Worm (Caenorhabditis elegans) whole organism, L1 larva: ENCODE results near the gene W07G4.8.

Experiments used
- C16A3.4 ChIP-seq: fragments of 150-350 bp; optimal IDR thresholded peaks from 2 replicates; lab custom pipeline; 2014; ENCODE audit warnings: missing biosample characterization, missing genetic modification characterization
- F16B12.6 ChIP-seq: fragments of 150-350 bp; optimal IDR thresholded peaks from 2 replicates; lab custom pipeline; 2014; ENCODE audit warnings: missing biosample characterization, missing genetic modification characterization
- alr-1 ChIP-seq: fragments of 200-800 bp; sonication (Bioruptor generic); optimal IDR thresholded peaks from 2 replicates; lab custom pipeline; 2018; ENCODE audit warnings: borderline replicate concordance, mild to moderate bottlenecking, missing genetic modification characterization, missing compliant biosample characterization
- ama-1 ChIP-seq: fragments of 150-350 bp; optimal IDR thresholded peaks from 2 replicates; lab custom pipeline; 2014
- blmp-1 ChIP-seq: fragments of 150-350 bp; optimal IDR thresholded peaks from 2 replicates; lab custom pipeline; 2014; ENCODE audit warnings: missing biosample characterization, missing genetic modification characterization
- ceh-63 ChIP-seq: fragments of 200-800 bp; sonication (Bioruptor generic); optimal IDR thresholded peaks from 2 replicates; lab custom pipeline; 2018; ENCODE audit warnings: mild to moderate bottlenecking, missing genetic modification characterization, missing compliant biosample characterization
- dsc-1 ChIP-seq: sonication (generic microtip); optimal IDR thresholded peaks from 2 replicates; lab custom pipeline; 2016; ENCODE audit warnings: mild to moderate bottlenecking, missing genetic modification characterization, missing compliant biosample characterization
- efl-1 ChIP-seq, 4 experiments: fragments of 150-350 bp; optimal IDR thresholded peaks in 3 of 4; peaks in 1 of 4; 1 replicate in 1 of 4; 2 replicates in 3 of 4; lab custom pipeline; 2014; ENCODE audit warnings: missing biosample characterization in 2 of 4, missing genetic modification characterization in 2 of 4, missing genetic modification reagents in 2 of 4
- efl-3 ChIP-seq: fragments of 200-800 bp; sonication (Bioruptor generic); optimal IDR thresholded peaks from 2 replicates; lab custom pipeline; 2018; ENCODE audit warnings: mild to moderate bottlenecking, missing genetic modification characterization, missing compliant biosample characterization
- egl-13 ChIP-seq: sonication (generic microtip); optimal IDR thresholded peaks from 2 replicates; lab custom pipeline; 2016; ENCODE audit warnings: missing genotype, missing genetic modification reagents, missing genetic modification characterization, missing compliant biosample characterization
- egl-27 ChIP-seq, 2 experiments: fragments of 150-350 bp in 1 of 2; sonication (generic microtip); optimal IDR thresholded peaks; 3 replicates each; lab custom pipeline; 2017 to 2018; ENCODE audit warnings: missing biosample characterization in 2 of 2, missing genetic modification characterization in 2 of 2, missing genetic modification reagents in 2 of 2
- elt-2 ChIP-seq: sonication (generic microtip); optimal IDR thresholded peaks from 2 replicates; lab custom pipeline; 2016; ENCODE audit warnings: missing genetic modification characterization, mild to moderate bottlenecking, inconsistent platforms, missing compliant biosample characterization, missing genetic modification reagents
- elt-3 ChIP-seq, 6 experiments: fragments of 150-350 bp in 1 of 6; sonication (generic microtip); optimal IDR thresholded peaks; 2 replicates each; lab custom pipeline; 2017 to 2018; ENCODE audit warnings: missing biosample characterization in 6 of 6, missing genetic modification characterization in 6 of 6, inconsistent platforms in 1 of 6
- fos-1 ChIP-seq: fragments of 150-350 bp; optimal IDR thresholded peaks from 2 replicates; lab custom pipeline; 2014; ENCODE audit warnings: missing biosample characterization, missing genetic modification characterization
- hlh-4 ChIP-seq: sonication (generic microtip); optimal IDR thresholded peaks from 2 replicates; lab custom pipeline; 2016; ENCODE audit warnings: mild to moderate bottlenecking, missing genetic modification characterization, missing compliant biosample characterization
- irx-1 ChIP-seq: sonication (generic microtip); optimal IDR thresholded peaks from 2 replicates; lab custom pipeline; 2016; ENCODE audit warnings: missing genetic modification characterization, missing compliant biosample characterization
- isw-1 ChIP-seq: fragments of 200-800 bp; sonication (Bioruptor generic); IDR thresholded peaks from 2 replicates; pipeline ENCODE4 v1.3.6; 2022; ENCODE audit warnings: missing genetic modification characterization, missing compliant biosample characterization
- lin-14 ChIP-seq: fragments of 200-800 bp; sonication (Bioruptor generic); optimal IDR thresholded peaks from 2 replicates; lab custom pipeline; 2018; ENCODE audit warnings: mild to moderate bottlenecking, missing genetic modification characterization, moderate library complexity, missing compliant biosample characterization
- nhr-28 ChIP-seq: fragments of 150-350 bp; optimal IDR thresholded peaks from 2 replicates; lab custom pipeline; 2014; ENCODE audit warnings: missing biosample characterization, missing genetic modification characterization
- nhr-71 ChIP-seq: sonication (generic microtip); optimal IDR thresholded peaks from 2 replicates; lab custom pipeline; 2016; ENCODE audit warnings: mild to moderate bottlenecking, missing genetic modification characterization, moderate library complexity, missing compliant biosample characterization
- nhr-84 ChIP-seq: sonication (generic microtip); optimal IDR thresholded peaks from 2 replicates; lab custom pipeline; 2017; ENCODE audit warnings: missing biosample characterization, missing genetic modification characterization
- nhr-85 ChIP-seq: sonication (generic microtip); peaks from one replicate; lab custom pipeline; 2016; ENCODE audit warnings: missing genetic modification characterization, inconsistent platforms, missing compliant biosample characterization
- pag-3 ChIP-seq: sonication (generic microtip); optimal IDR thresholded peaks from 2 replicates; lab custom pipeline; 2017; ENCODE audit warnings: missing genetic modification characterization, mild to moderate bottlenecking, missing compliant biosample characterization, antibody characterized with exemption, borderline replicate concordance; ENCODE audit not compliant: insufficient read depth
- pax-3 ChIP-seq: fragments of 200-800 bp; sonication (Bioruptor generic); optimal IDR thresholded peaks from 2 replicates; lab custom pipeline; 2018; ENCODE audit warnings: mild to moderate bottlenecking, missing genetic modification characterization, moderate library complexity, missing compliant biosample characterization
- skn-1 ChIP-seq: fragments of 150-350 bp; optimal IDR thresholded peaks from 2 replicates; lab custom pipeline; 2014; ENCODE audit warnings: missing biosample characterization, missing genetic modification characterization
- snpc-4 ChIP-seq: fragments of 150-350 bp; optimal IDR thresholded peaks from 2 replicates; lab custom pipeline; 2014; ENCODE audit warnings: missing biosample characterization, missing genetic modification characterization
- snu-23 ChIP-seq: sonication (generic microtip); optimal IDR thresholded peaks from 2 replicates; lab custom pipeline; 2016; ENCODE audit warnings: missing genetic modification characterization, missing compliant biosample characterization
- sox-4 ChIP-seq: sonication (generic microtip); optimal IDR thresholded peaks from 2 replicates; lab custom pipeline; 2016; ENCODE audit warnings: missing genetic modification characterization, missing compliant biosample characterization
- sup-37 ChIP-seq: fragments of 200-800 bp; sonication (Bioruptor generic); optimal IDR thresholded peaks from 2 replicates; lab custom pipeline; 2018; ENCODE audit warnings: mild to moderate bottlenecking, missing genetic modification characterization, missing compliant biosample characterization
- tlp-1 ChIP-seq: fragments of 150-350 bp; optimal IDR thresholded peaks from 2 replicates; lab custom pipeline; 2014; ENCODE audit warnings: missing biosample characterization, missing genetic modification characterization
- unc-98 ChIP-seq: fragments of 200-800 bp; sonication (Bioruptor generic); IDR thresholded peaks from 2 replicates; pipeline ENCODE4 v1.3.6; 2022; ENCODE audit warnings: missing genetic modification characterization, missing compliant biosample characterization
- xbp-1 ChIP-seq: sonication (generic microtip); optimal IDR thresholded peaks from 2 replicates; lab custom pipeline; 2016; ENCODE audit warnings: missing genetic modification characterization, missing compliant biosample characterization
- ztf-4 ChIP-seq: fragments of 150-350 bp; optimal IDR thresholded peaks from 2 replicates; lab custom pipeline; 2014; ENCODE audit warnings: missing biosample characterization, missing genetic modification characterization

Gene W07G4.8

DNA sequence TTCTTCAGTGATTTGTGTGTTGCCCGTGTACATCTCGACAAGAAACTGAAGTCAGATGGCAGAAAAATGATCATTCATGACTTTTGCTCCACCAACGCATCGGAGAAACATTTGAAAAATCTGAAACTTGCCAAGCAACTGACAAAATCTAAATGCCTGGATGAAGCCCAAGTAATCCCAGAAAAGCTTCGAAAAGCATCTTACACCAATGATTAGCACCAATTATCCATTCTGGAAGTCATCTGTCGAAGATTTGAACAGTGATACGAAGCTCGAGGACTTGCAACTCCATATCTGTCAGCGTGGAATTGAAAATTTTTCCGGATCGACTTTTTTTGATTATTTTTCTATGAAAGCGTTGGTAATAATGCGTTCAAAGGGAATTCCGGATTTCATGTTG lies 14.0 kb upstream of the W07G4.8 start:
- no peak for TF ChIP-seq alr-1
- no peak for TF ChIP-seq tlp-1 (tag; lab: Kevin White, UChicago)
- no peak for TF ChIP-seq isw-1
- no peak for TF ChIP-seq nhr-28 (tag; lab: Kevin White, UChicago)
- no peak for TF ChIP-seq dsc-1
- no peak for TF ChIP-seq xbp-1
- no peak for TF ChIP-seq nhr-71 (tag; lab: Kevin White, UChicago)
- no peak for TF ChIP-seq pag-3 (tag; lab: Kevin White, UChicago)
- TF ChIP-seq egl-27 (tag; optimal IDR thresholded peaks at IDR 0.05; lab: Kevin White, UChicago), result no peak
- no peak for TF ChIP-seq irx-1 (tag; lab: Kevin White, UChicago)
- TF ChIP-seq ceh-63, result no peak
- TF ChIP-seq snu-23 (GFP tag; lab: Kevin White, UChicago), result no peak
- no peak for TF ChIP-seq nhr-84 (tag; lab: Kevin White, UChicago)
- no peak for TF ChIP-seq unc-98
- TF ChIP-seq nhr-85, result no peak
- no peak for TF ChIP-seq efl-3 (GFP tag; lab: Kevin White, UChicago)

DNA sequence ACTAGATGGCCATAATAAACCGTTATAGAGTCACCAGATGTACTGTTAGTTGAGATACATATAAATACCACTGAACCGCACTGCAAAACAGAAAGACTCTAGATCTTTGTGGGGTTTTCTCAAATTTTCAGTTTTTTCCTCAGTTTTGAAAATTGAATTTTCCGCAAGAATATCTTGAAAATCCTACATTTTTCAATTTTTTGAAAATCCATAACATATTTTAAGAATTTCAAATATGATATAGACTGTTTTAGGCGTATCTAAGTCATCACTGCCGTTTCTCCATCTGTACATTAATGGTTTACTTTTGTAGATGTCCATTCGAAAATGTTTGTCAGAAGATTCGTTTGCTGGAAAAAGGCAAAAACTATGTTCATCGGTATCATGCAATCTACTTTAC lies 12.5 kb upstream of the W07G4.8 start, which contains the start of gene F42E8.1:
F42E8.1 (plus strand) TSS at position 301 of the 400 bp plus-strand sequence.
- no peak for TF ChIP-seq elt-3 (tag; optimal IDR thresholded peaks at IDR 0.05; lab: Kevin White, UChicago)
- no peak for TF ChIP-seq skn-1 (tag; lab: Kevin White, UChicago)
- no peak for TF ChIP-seq hlh-4 (tag; lab: Kevin White, UChicago)
- TF ChIP-seq efl-1 (optimal IDR thresholded peaks at IDR 0.05; lab: Kevin White, UChicago), result no peak
- no peak for TF ChIP-seq efl-1 (GFP tag; optimal IDR thresholded peaks at IDR 0.05 in 1 of 2; lab: Kevin White, UChicago)
- no peak for TF ChIP-seq sup-37 (GFP tag; lab: Kevin White, UChicago)
- TF ChIP-seq sox-4 (tag; lab: Kevin White, UChicago), result no peak
- TF ChIP-seq snpc-4 (tag; lab: Kevin White, UChicago), result no peak
- no peak for TF ChIP-seq C16A3.4 (tag; lab: Kevin White, UChicago)
- TF ChIP-seq egl-13, result no peak
- TF ChIP-seq ztf-4 (tag; lab: Kevin White, UChicago), result no peak
- TF ChIP-seq fos-1 (tag; lab: Kevin White, UChicago), result no peak
- TF ChIP-seq pax-3 (tag; lab: Kevin White, UChicago), result no peak
- no peak for TF ChIP-seq F16B12.6 (tag; lab: Kevin White, UChicago)
- no peak for TF ChIP-seq blmp-1
- no peak for TF ChIP-seq nhr-84 (tag; lab: Kevin White, UChicago)
- TF ChIP-seq tlp-1 (tag; lab: Kevin White, UChicago), result no peak
- no peak for TF ChIP-seq egl-27 (tag; optimal IDR thresholded peaks at IDR 0.05; lab: Kevin White, UChicago)

DNA sequence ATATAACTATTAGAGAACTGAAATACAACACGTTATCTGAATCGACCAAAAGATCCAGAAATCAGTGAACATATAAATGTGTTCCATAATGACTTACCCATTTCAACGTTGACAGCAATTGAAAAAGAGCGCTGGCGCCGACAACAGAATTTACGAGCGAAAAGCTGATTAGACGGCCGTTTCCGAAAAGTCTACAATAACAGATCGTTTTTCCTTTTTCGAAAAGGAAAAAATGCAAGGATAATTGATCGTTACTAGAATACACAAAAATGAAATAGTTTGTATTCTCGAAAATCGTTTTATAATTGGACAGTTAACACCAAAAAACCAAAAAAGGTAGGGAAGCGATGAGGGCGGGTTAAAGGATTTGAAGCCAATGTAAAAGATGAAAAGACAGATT lies 4.3 kb upstream of the W07G4.8 start, which contains the start of gene srr-1:
srr-1 (minus strand) TSS at position 101 of the 400 bp plus-strand sequence.
- TF ChIP-seq ama-1 (lab: Kevin White, UChicago), result no peak
- no peak for TF ChIP-seq dsc-1

DNA sequence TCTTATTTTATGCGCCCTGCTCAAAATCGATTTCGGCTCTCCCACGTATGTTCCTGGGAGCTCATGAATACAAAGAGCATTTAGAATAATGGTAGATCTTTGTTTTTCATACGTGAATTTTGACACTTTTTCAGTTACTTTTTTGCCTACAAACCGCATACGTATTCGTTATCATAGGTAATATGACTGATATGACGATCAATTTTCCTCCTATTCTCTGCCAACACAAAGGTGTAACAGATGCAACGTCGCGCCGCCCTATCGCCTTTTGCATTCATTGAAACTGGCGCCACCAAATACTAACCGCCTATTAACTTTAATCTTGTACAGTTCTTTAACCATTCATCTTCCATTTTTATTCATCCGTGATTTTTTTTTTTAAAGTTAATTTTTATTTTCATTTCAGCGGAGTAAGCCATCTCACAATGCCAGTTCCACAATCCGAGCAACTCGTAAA lies 1.8 kb downstream of the W07G4.8 start, which contains the start of gene W07G4.5:
W07G4.5 (plus strand) TSS at position 407 of the 457 bp plus-strand sequence.
- TF ChIP-seq tlp-1 (tag; lab: Kevin White, UChicago) (no peak), elt-2 (peak; percentile 67), lin-14 (GFP tag; lab: Kevin White, UChicago) (peak; percentile 36)
